Fruit fly (Drosophila melanogaster) Kc167 (cell line): ENCODE results near the gene SmD1.

Experiments used
- Myc ChIP-seq: fragments of >200 bp; optimal IDR thresholded peaks from 2 replicates; lab custom pipeline; 2017; ENCODE audit warnings: missing external identifiers
- Sin3A ChIP-seq: fragments of >200 bp; optimal IDR thresholded peaks from 2 replicates; lab custom pipeline; 2018; ENCODE audit warnings: missing external identifiers
- h ChIP-seq: fragments of >200 bp; optimal IDR thresholded peaks from 3 replicates; lab custom pipeline; 2018; ENCODE audit warnings: missing external identifiers
- insv ChIP-seq: fragments of >200 bp; optimal IDR thresholded peaks from 3 replicates; lab custom pipeline; 2018; ENCODE audit warnings: missing external identifiers
- psq ChIP-seq: fragments of >200 bp; optimal IDR thresholded peaks from 2 replicates; lab custom pipeline; 2017; ENCODE audit warnings: missing external identifiers
- ttk ChIP-seq: sonication (Bioruptor generic); optimal IDR thresholded peaks from 2 replicates; lab custom pipeline; 2017; ENCODE audit warnings: missing external identifiers

SmD1 gene

DNA sequence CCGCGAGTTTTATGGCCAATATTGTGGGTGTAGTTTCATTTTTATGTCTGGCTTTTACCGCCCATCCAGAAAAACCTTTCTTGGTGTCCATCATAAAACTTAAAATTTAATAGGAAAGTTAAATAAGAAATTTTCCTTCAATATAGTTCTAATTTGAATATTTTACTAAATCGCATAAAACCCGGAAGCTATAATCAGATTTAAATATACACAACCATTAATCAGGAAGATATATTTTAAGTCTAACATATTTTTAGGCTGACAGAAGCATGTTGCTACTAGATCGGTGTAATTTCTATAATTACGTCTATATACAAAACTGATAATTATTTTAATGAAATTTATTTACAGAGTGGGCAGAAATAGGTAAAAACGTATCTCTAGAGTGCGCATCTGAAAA, 1.3 kb upstream of the SmD1 start:
- TF ChIP-seq insv (lab: Kevin White, UChicago), result no peak
- TF ChIP-seq psq (lab: Kevin White, UChicago), result no peak
- no peak for TF ChIP-seq Sin3A (lab: Kevin White, UChicago)
- TF ChIP-seq Myc (lab: Kevin White, UChicago), result no peak
- no peak for TF ChIP-seq h
- TF ChIP-seq ttk (lab: Kevin White, UChicago), result no peak

dm6 chr3L:12732742-12733141, 1.7 kb downstream of the SmD1 start:
- TF ChIP-seq Myc (lab: Kevin White, UChicago) (no peak), psq (lab: Kevin White, UChicago) (no peak), ttk (lab: Kevin White, UChicago) (no peak), Sin3A (lab: Kevin White, UChicago) (no peak), insv (lab: Kevin White, UChicago) (no peak), h (no peak)

dm6 chr3L:12729601-12730000, 4.8 kb downstream of the SmD1 start:
- no peak for TF ChIP-seq Sin3A (lab: Kevin White, UChicago)

DNA sequence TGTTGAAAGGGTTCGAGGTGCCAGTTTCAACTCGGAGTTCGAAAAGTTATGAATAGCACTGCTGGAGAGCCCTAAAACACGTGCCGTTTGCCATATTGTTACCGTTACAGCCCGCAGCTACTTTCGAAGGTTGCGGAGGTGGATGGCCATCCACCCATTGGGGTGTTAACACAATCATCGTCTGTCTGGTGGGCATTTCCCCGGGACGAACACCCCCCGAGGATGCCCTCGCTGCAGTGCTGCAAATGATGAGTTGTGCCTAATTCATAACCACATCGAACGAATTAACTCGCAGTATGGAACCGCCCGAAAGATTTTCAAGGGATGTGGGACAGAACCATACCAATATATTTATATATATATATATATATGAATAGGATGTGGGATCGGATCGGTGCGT, 7.2 kb downstream of the SmD1 start:
- TF ChIP-seq Sin3A (lab: Kevin White, UChicago) (no peak), insv (lab: Kevin White, UChicago) (no peak), Myc (lab: Kevin White, UChicago) (no peak), h (no peak), psq (lab: Kevin White, UChicago) (no peak), ttk (lab: Kevin White, UChicago) (no peak)

DNA sequence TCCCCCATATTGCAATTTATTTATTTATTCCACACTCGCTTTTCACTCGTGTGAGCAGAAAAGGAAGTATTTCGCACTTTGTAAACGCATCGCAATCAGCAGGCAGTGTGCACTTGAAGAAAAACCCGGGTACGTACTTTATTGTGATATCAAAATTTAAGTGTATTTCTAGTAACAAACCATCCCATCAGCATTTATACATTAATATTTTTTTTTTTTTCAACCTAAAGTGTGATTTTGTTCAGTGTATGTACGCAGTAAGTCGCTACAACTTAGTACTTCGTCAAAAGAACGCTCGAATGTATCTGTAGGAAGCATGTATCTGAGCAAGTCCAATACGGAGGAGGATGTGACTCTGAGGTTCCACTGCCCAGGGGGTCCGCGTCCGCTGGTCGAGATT, 8.7 kb downstream of the SmD1 start:
- TF ChIP-seq Sin3A (lab: Kevin White, UChicago) (no peak), h (no peak), insv (lab: Kevin White, UChicago) (no peak), psq (lab: Kevin White, UChicago) (no peak), Myc (lab: Kevin White, UChicago) (no peak)

dm6 chr3L:12720699-12721098, 13.7 kb downstream of the SmD1 start:
- TF ChIP-seq psq (lab: Kevin White, UChicago) (no peak), h (no peak), insv (lab: Kevin White, UChicago) (no peak), ttk (lab: Kevin White, UChicago) (no peak), Sin3A (lab: Kevin White, UChicago) (no peak), Myc (lab: Kevin White, UChicago) (no peak)

DNA sequence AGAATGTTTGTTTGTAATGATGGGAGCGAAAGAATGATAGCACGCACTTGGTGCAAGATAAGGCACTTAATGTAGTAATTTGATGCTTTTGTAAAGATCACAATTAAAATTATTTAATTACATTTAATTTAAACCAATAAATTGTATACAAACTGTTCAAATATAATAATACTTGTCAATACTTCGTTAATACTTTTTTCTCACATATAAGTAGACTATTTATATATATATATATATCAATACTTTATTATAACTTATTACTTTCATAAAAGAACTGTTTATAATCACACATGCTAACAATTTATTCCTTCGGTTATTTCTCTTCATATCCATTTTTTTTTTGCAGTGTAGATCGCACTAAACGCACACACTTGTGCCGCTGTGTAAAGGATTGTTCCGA, 16.8 kb downstream of the SmD1 start:
- TF ChIP-seq h (no peak), insv (lab: Kevin White, UChicago) (no peak), ttk (lab: Kevin White, UChicago) (no peak), Myc (lab: Kevin White, UChicago) (no peak), psq (lab: Kevin White, UChicago) (no peak), Sin3A (lab: Kevin White, UChicago) (no peak)

DNA sequence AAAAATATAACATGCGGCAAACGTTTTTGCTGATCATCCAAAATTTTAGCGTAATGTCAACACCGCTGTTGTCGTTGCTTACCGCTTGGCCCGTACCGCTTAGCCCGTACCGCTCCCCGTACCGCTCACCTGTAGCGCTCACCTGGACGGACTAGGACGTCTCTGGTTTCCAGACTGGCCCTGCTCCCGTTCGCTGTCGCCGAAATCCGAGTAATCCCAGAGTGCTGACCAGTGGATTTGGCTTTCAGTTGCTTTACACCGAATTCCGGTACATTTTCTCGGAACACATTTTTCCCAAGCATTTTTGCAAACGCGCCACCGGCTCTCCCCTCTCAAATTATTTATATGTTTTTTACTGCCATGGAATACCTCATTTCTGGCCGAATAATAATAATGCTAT, 17.8 kb downstream of the SmD1 start:
- TF ChIP-seq psq (lab: Kevin White, UChicago), result no peak
- no peak for TF ChIP-seq ttk (lab: Kevin White, UChicago)
- no peak for TF ChIP-seq h
- TF ChIP-seq Sin3A (lab: Kevin White, UChicago), result no peak
- TF ChIP-seq Myc (lab: Kevin White, UChicago), result no peak
- no peak for TF ChIP-seq insv (lab: Kevin White, UChicago)

DNA sequence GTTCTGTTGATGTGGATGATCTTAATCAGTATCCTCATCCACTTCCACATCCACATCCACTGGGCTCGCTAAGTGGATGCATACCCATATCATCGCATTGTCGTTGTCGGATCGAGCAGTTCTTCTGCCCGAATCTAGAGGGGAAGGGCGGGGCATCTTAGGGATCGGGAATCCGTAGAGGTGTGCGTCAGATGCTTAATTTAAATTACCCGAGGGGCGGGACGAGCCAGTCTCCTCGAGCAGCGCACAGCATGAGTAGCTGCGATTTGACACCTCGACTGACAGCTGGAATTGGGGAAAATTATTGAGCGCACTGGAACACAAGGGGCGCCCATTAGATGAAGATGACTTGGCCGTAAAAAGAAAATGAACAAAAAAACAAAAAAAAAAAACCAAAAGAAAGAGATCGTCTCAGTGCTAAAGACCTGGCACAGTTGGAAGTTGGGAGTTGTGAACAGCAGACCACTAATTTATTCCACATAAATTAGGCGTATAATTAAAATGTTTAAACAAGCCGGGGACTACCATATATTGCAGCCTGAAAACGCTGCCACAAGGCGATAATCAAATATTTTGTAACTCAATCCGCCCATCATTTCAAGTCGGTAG, 19.7 kb downstream of the SmD1 start:
- TF ChIP-seq Sin3A (lab: Kevin White, UChicago) (no peak), ttk (lab: Kevin White, UChicago) (no peak), insv (lab: Kevin White, UChicago) (no peak), Myc (lab: Kevin White, UChicago) (no peak), psq (lab: Kevin White, UChicago) (no peak), h (no peak)

DNA sequence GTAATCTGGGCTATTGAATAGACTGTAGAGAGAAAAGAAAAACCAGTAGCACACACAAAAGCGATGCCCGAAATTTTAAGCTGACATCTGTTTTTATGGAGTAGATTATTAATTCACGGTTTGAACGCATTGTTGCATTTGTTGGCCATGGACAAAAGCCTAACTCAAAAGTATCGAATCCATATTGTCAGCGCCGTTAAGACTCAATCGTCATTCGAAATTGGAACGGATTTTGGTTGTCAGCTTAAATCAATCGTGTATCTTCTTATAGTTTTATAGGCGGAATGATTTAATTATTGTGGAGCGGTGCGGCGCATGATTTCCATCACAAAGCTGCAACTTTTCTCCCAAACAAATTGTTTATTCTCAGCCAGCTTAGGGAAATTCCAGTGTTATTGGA, 23.0 kb downstream of the SmD1 start:
- TF ChIP-seq h (no peak), psq (lab: Kevin White, UChicago) (no peak), insv (lab: Kevin White, UChicago) (no peak), Myc (lab: Kevin White, UChicago) (no peak), Sin3A (lab: Kevin White, UChicago) (no peak), ttk (lab: Kevin White, UChicago) (no peak)

DNA sequence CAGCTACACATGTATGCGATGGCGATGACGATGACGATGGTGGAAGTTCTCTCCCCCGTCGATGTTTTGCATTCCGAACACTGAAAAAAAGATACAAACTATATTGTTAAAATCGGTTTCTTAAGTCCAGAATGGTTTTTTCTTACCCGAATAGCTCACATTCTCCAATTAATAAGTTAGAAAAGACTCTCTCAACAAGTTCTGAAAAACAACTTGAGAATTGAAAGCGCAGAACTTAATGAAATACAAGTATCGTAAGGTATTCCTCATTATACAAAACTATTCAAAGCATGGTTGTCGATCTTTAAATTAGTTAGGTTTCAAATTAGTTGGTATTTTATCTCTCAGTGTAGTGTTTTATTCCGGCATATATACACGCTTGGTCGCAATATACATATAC, 28.0 kb downstream of the SmD1 start:
- no peak for TF ChIP-seq ttk (lab: Kevin White, UChicago)
- TF ChIP-seq h, result no peak
- no peak for TF ChIP-seq Sin3A (lab: Kevin White, UChicago)
- no peak for TF ChIP-seq psq (lab: Kevin White, UChicago)
- TF ChIP-seq Myc (lab: Kevin White, UChicago), result no peak
- TF ChIP-seq insv (lab: Kevin White, UChicago), result no peak

dm6 chr3L:12705377-12705776, 29.0 kb downstream of the SmD1 start:
- TF ChIP-seq psq (lab: Kevin White, UChicago) (no peak), insv (lab: Kevin White, UChicago) (no peak), h (no peak), Sin3A (lab: Kevin White, UChicago) (no peak)

- no peak for TF ChIP-seq h
- no peak for TF ChIP-seq psq (lab: Kevin White, UChicago)
- no peak for TF ChIP-seq ttk (lab: Kevin White, UChicago)
- TF ChIP-seq Sin3A (lab: Kevin White, UChicago), result no peak
- TF ChIP-seq insv (lab: Kevin White, UChicago), result no peak
These were observed 30.1 kb downstream of the SmD1 start for dm6 chr3L:12704335-12704734.
